Worm (Caenorhabditis elegans) whole organism, mixed stage, embryonic: ENCODE measurements around the gene immt-2.

Experiments
- lsy-2 ChIP-seq: fragments of 150-350 bp; optimal IDR thresholded peaks from 2 replicates; lab custom pipeline; 2014; ENCODE audit warnings: missing biosample characterization, missing genetic modification characterization
- mep-1 ChIP-seq: fragments of 150-350 bp; optimal IDR thresholded peaks from 2 replicates; lab custom pipeline; 2017; ENCODE audit warnings: missing biosample characterization, missing genetic modification reagents, missing genetic modification characterization, inconsistent platforms
- snpc-4 ChIP-seq: fragments of 150-350 bp; optimal IDR thresholded peaks from 2 replicates; lab custom pipeline; 2014; ENCODE audit warnings: missing biosample characterization, missing genetic modification characterization
- zip-8 ChIP-seq: fragments of 150-350 bp; optimal IDR thresholded peaks from 2 replicates; lab custom pipeline; 2014; ENCODE audit warnings: missing biosample characterization, missing genetic modification characterization

- no peak for TF ChIP-seq snpc-4 (tag; lab: Kevin White, UChicago)
- TF ChIP-seq mep-1 (tag; lab: Kevin White, UChicago) = no peak
- TF ChIP-seq lsy-2 (tag; lab: Kevin White, UChicago) = no peak
- TF ChIP-seq zip-8 (tag; lab: Kevin White, UChicago) = no peak
Measured at ce11 chrV:16816707-16817106, 27.6 kb downstream of the immt-2 start.
